Worm (Caenorhabditis elegans) whole organism, late embryonic: ENCODE data around the gene srj-20.

Experiments
- ceh-6 ChIP-seq: fragments of 200-800 bp; sonication (Bioruptor generic); optimal IDR thresholded peaks from 2 replicates; lab custom pipeline; 2018; ENCODE audit warnings: mild to moderate bottlenecking, missing genetic modification characterization, missing compliant biosample characterization
- nhr-11 ChIP-seq: fragments of 150-350 bp; optimal IDR thresholded peaks from 2 replicates; lab custom pipeline; 2014; ENCODE audit warnings: missing biosample characterization, missing genetic modification characterization
- syd-9 ChIP-seq: sonication (generic microtip); optimal IDR thresholded peaks from 2 replicates; lab custom pipeline; 2016; ENCODE audit warnings: mild to moderate bottlenecking, missing genetic modification characterization, moderate library complexity, missing compliant biosample characterization

- TF ChIP-seq nhr-11 (tag; lab: Kevin White, UChicago) (no peak), syd-9 (no peak), ceh-6 (GFP tag; lab: Kevin White, UChicago) (no peak)
These were observed 16.8 kb upstream of the srj-20 start for ce11 chrV:2589834-2590233.
